ENCODE assay signal across 2 fruit fly cellular contexts in genomic region chr2L:1568631-1569030, dm6.
TF ChIP-seq lines count a peak whose summit lies in the region.

No protein-coding gene starts in this region.

TF ChIP-seq in whole organism, embryonic, 481 proteins besides CTCF, POLR2A, EP300 and RAD21 (continued from another document):
- 0 out of 2 replicates have a peak, but pooled peaks have one; percentile 8 for TF ChIP-seq Ada2b (GFP tag; IDR thresholded peaks at IDR 0.05; lab: Robert Waterston, UW)
- TF ChIP-seq Sry-β (GFP tag; optimal IDR thresholded peaks at IDR 0.05; lab: Kevin White, UChicago) = no peak
- peak; percentile 29 for TF ChIP-seq CG17359 (tag; optimal IDR thresholded peaks at IDR 0.05; lab: Kevin White, UChicago)
- TF ChIP-seq CG32532 (GFP tag; IDR thresholded peaks at IDR 0.05; lab: Robert Waterston, UW) = peak; percentile 11; the same call in 1 of the 2 replicates
- TF ChIP-seq CG2889 (GFP tag; IDR thresholded peaks at IDR 0.05; lab: Robert Waterston, UW) = no peak
- peak; percentile 36; the same call in 1 of the 2 replicates for TF ChIP-seq CG31441 (GFP tag; IDR thresholded peaks at IDR 0.05; lab: Robert Waterston, UW)
- TF ChIP-seq tgo (GFP tag; IDR thresholded peaks at IDR 0.05; lab: Robert Waterston, UW) = peak; percentile 21; the same call in 1 of the 3 replicates
- no peak for TF ChIP-seq CG6175 (GFP tag; IDR thresholded peaks at IDR 0.05; lab: Robert Waterston, UW)
- no peak for TF ChIP-seq cas (GFP tag; IDR thresholded peaks at IDR 0.05; lab: Robert Waterston, UW)
- TF ChIP-seq Dip3 (GFP tag; optimal IDR thresholded peaks at IDR 0.05; lab: Kevin White, UChicago) = no peak
- peak; percentile 14 for TF ChIP-seq ind (GFP tag; optimal IDR thresholded peaks at IDR 0.05; lab: Kevin White, UChicago)
- peak; percentile 26; the same call in 1 of the 2 replicates for TF ChIP-seq sisA (GFP tag; IDR thresholded peaks at IDR 0.05; lab: Robert Waterston, UW)
- TF ChIP-seq CG1603 (tag; optimal IDR thresholded peaks at IDR 0.05; lab: Kevin White, UChicago) = peak; percentile 28
- peak; percentile 24 for TF ChIP-seq Fer1 (GFP tag; optimal IDR thresholded peaks at IDR 0.05; lab: Kevin White, UChicago)
- TF ChIP-seq CG12769 (tag; optimal IDR thresholded peaks at IDR 0.05; lab: Kevin White, UChicago) = peak; percentile 7
- TF ChIP-seq CG4617 (GFP tag; optimal IDR thresholded peaks at IDR 0.05; lab: Kevin White, UChicago; ENCODE audit: borderline replicate concordance) = no peak
- TF ChIP-seq CG31388 (GFP tag; optimal IDR thresholded peaks at IDR 0.05; lab: Kevin White, UChicago) = no peak
- no peak for TF ChIP-seq Side (GFP tag; optimal IDR thresholded peaks at IDR 0.05; lab: Kevin White, UChicago)
- peak; percentile 11 for TF ChIP-seq CG10979 (tag; optimal IDR thresholded peaks at IDR 0.05; lab: Kevin White, UChicago)
- peak; percentile 26; the same call in 1 of the 2 replicates for TF ChIP-seq sob (GFP tag; IDR thresholded peaks at IDR 0.05; lab: Robert Waterston, UW)
- TF ChIP-seq Blimp-1 (GFP tag; optimal IDR thresholded peaks at IDR 0.05; lab: Kevin White, UChicago) = peak; percentile 43
- 0 out of 2 replicates have a peak, but pooled peaks have one; percentile 12 for TF ChIP-seq Drgx (GFP tag; IDR thresholded peaks at IDR 0.05; lab: Robert Waterston, UW)
- no peak for TF ChIP-seq CG34422 (GFP tag; IDR thresholded peaks at IDR 0.05; lab: Robert Waterston, UW)
- no peak for TF ChIP-seq sim (GFP tag; IDR thresholded peaks at IDR 0.05; lab: Robert Waterston, UW)
- no peak for TF ChIP-seq CG12391 (tag; optimal IDR thresholded peaks at IDR 0.05; lab: Kevin White, UChicago)
- no peak for TF ChIP-seq so (GFP tag; IDR thresholded peaks at IDR 0.05; lab: Robert Waterston, UW)
- peak in 1 of 2 experiments; percentile 19 for TF ChIP-seq bsh (GFP tag; optimal IDR thresholded peaks at IDR 0.05; lab: Kevin White, UChicago)
- no peak for TF ChIP-seq Fer3 (tag; optimal IDR thresholded peaks at IDR 0.05; lab: Kevin White, UChicago)
- no peak for TF ChIP-seq CG17568 (GFP tag; optimal IDR thresholded peaks at IDR 0.05; lab: Kevin White, UChicago)
- TF ChIP-seq danr (GFP tag; IDR thresholded peaks at IDR 0.05; lab: Robert Waterston, UW) = no peak
- TF ChIP-seq grau (tag; optimal IDR thresholded peaks at IDR 0.05; lab: Kevin White, UChicago) = peak; percentile 19
- TF ChIP-seq gem (tag; optimal IDR thresholded peaks at IDR 0.05; lab: Kevin White, UChicago) = peak; percentile 43
- TF ChIP-seq CG11398 (GFP tag; optimal IDR thresholded peaks at IDR 0.05; lab: Kevin White, UChicago) = no peak
- no peak for TF ChIP-seq Ets65A (GFP tag; lab: Kevin White, UChicago)
- no peak for TF ChIP-seq D19B (GFP tag; optimal IDR thresholded peaks at IDR 0.05; lab: Kevin White, UChicago)
- no peak for TF ChIP-seq trem (tag; optimal IDR thresholded peaks at IDR 0.05; lab: Kevin White, UChicago)
- TF ChIP-seq CG18599 (GFP tag; optimal IDR thresholded peaks at IDR 0.05; lab: Kevin White, UChicago) = peak; percentile 13
- peak; percentile 40 for TF ChIP-seq dmrt99B (tag; optimal IDR thresholded peaks at IDR 0.05; lab: Kevin White, UChicago)
- TF ChIP-seq phol (tag; optimal IDR thresholded peaks at IDR 0.05; lab: Kevin White, UChicago) = peak; percentile 14
- TF ChIP-seq CG17802 (tag; optimal IDR thresholded peaks at IDR 0.05; lab: Kevin White, UChicago) = no peak
- peak; percentile 43 for TF ChIP-seq Sox102F (GFP tag; optimal IDR thresholded peaks at IDR 0.05; lab: Kevin White, UChicago)
- TF ChIP-seq CG2678 (tag; optimal IDR thresholded peaks at IDR 0.05; lab: Kevin White, UChicago) = peak; percentile 40
- peak; percentile 8 for TF ChIP-seq CG7839 (tag; optimal IDR thresholded peaks at IDR 0.05; lab: Kevin White, UChicago)
- no peak for TF ChIP-seq CG8290 (GFP tag; optimal IDR thresholded peaks at IDR 0.05; lab: Kevin White, UChicago)
- peak in 1 of 2 experiments; percentile 20 for TF ChIP-seq CG8290 (tag; optimal IDR thresholded peaks at IDR 0.05; lab: Kevin White, UChicago)
- peak; percentile 34 for TF ChIP-seq lab (GFP tag; optimal IDR thresholded peaks at IDR 0.05; lab: Kevin White, UChicago)
- TF ChIP-seq Hmr (GFP tag; optimal IDR thresholded peaks at IDR 0.05; lab: Kevin White, UChicago) = peak; percentile 17
- peak; percentile 27 for TF ChIP-seq nmo (GFP tag; optimal IDR thresholded peaks at IDR 0.05; lab: Kevin White, UChicago)
- TF ChIP-seq unpg (GFP tag; optimal IDR thresholded peaks at IDR 0.05; lab: Kevin White, UChicago) = peak; percentile 7
- 0 out of 3 replicates have a peak, but pooled peaks have one; percentile 27 for TF ChIP-seq ci (GFP tag; IDR thresholded peaks at IDR 0.05; lab: Robert Waterston, UW)

TF ChIP-seq in whole organism, prepupa, 60 proteins besides CTCF, POLR2A, EP300 and RAD21 (continued from another document):
- TF ChIP-seq pdm3 (GFP tag; optimal IDR thresholded peaks at IDR 0.05; lab: Kevin White, UChicago) (peak; percentile 27), CG3919 (GFP tag; optimal IDR thresholded peaks at IDR 0.05; lab: Kevin White, UChicago) (peak; percentile 50), salr (GFP tag; optimal IDR thresholded peaks at IDR 0.05; lab: Kevin White, UChicago) (no peak), CG10631 (GFP tag; optimal IDR thresholded peaks at IDR 0.05; lab: Kevin White, UChicago) (peak; percentile 7), Sox15 (GFP tag; optimal IDR thresholded peaks at IDR 0.05; lab: Kevin White, UChicago) (peak; percentile 22), Sox102F (GFP tag; optimal IDR thresholded peaks at IDR 0.05; lab: Kevin White, UChicago) (peak; percentile 54), cyc (GFP tag; optimal IDR thresholded peaks at IDR 0.05; lab: Kevin White, UChicago) (peak; percentile 44), CG6163 (GFP tag; IDR thresholded peaks at IDR 0.05; lab: Robert Waterston, UW) (peak; percentile 49; the same call in 1 of the 3 replicates), CG6808 (GFP tag; optimal IDR thresholded peaks at IDR 0.05; lab: Kevin White, UChicago) (no peak), CG6276 (GFP tag; optimal IDR thresholded peaks at IDR 0.05; lab: Kevin White, UChicago) (peak; percentile 13), CG9139 (GFP tag; optimal IDR thresholded peaks at IDR 0.05; lab: Kevin White, UChicago) (no peak), CG3032 (tag; optimal IDR thresholded peaks at IDR 0.05; lab: Kevin White, UChicago) (no peak), achi (GFP tag; optimal IDR thresholded peaks at IDR 0.05; lab: Kevin White, UChicago) (peak; percentile 38), svp (GFP tag; lab: Kevin White, UChicago) (peak; percentile 85), CG11902 (GFP tag; optimal IDR thresholded peaks at IDR 0.05; lab: Kevin White, UChicago) (peak; percentile 18), Ets96B (tag; optimal IDR thresholded peaks at IDR 0.05; lab: Kevin White, UChicago) (no peak), CG6854 (GFP tag; optimal IDR thresholded peaks at IDR 0.05; lab: Kevin White, UChicago) (no peak), CG6792 (GFP tag; optimal IDR thresholded peaks at IDR 0.05; lab: Kevin White, UChicago) (peak; percentile 54), CG8632 (GFP tag; optimal IDR thresholded peaks at IDR 0.05; lab: Kevin White, UChicago) (peak; percentile 18), fkh (GFP tag; optimal IDR thresholded peaks at IDR 0.05; lab: Kevin White, UChicago) (no peak), Hr38 (GFP tag; optimal IDR thresholded peaks at IDR 0.05; lab: Kevin White, UChicago) (no peak), CG16779 (tag; optimal IDR thresholded peaks at IDR 0.05; lab: Kevin White, UChicago) (no peak), CG8119 (GFP tag; IDR thresholded peaks at IDR 0.05; lab: Robert Waterston, UW) (no peak), topi (GFP tag; optimal IDR thresholded peaks at IDR 0.05; lab: Kevin White, UChicago) (peak; percentile 56), CG15336 (GFP tag; IDR thresholded peaks at IDR 0.05; lab: Robert Waterston, UW) (peak; percentile 30; the same call in 1 of the 2 replicates), eg (GFP tag; IDR thresholded peaks at IDR 0.05; lab: Robert Waterston, UW) (peak; percentile 55; the same call in 1 of the 3 replicates), CG4318 (GFP tag; optimal IDR thresholded peaks at IDR 0.05; lab: Kevin White, UChicago) (no peak), dsx (GFP tag; optimal IDR thresholded peaks at IDR 0.05; lab: Kevin White, UChicago; ENCODE audit: poor library complexity, severe bottlenecking) (no peak), fd85E (GFP tag; optimal IDR thresholded peaks at IDR 0.05; lab: Kevin White, UChicago) (peak; percentile 15), CG10669 (GFP tag; optimal IDR thresholded peaks at IDR 0.05; lab: Kevin White, UChicago) (no peak), spab (GFP tag; optimal IDR thresholded peaks at IDR 0.05; lab: Kevin White, UChicago) (no peak), Eip75B (GFP tag; optimal IDR thresholded peaks at IDR 0.05; lab: Kevin White, UChicago) (peak; percentile 49), CG31627 (GFP tag; optimal IDR thresholded peaks at IDR 0.05; lab: Kevin White, UChicago) (peak; percentile 44), CG34406 (GFP tag; optimal IDR thresholded peaks at IDR 0.05; lab: Kevin White, UChicago) (peak; percentile 58), fd59A (GFP tag; optimal IDR thresholded peaks at IDR 0.05; lab: Kevin White, UChicago) (no peak), Gug (GFP tag; IDR thresholded peaks at IDR 0.05; lab: Robert Waterston, UW) (no peak)
